Worm (Caenorhabditis elegans): ENCODE data around the gene cebp-1.

The cebp-1 gene

ce11 chrX:1445696-1446095 is 8.0 kb downstream of the cebp-1 start (continued):
- 0 out of 2 replicates have a peak, but pooled peaks have one; percentile 22 for TF ChIP-seq arid-1 (GFP tag; conservative IDR thresholded peaks at IDR 0.05)
- no peak for TF ChIP-seq T20F7.1 (GFP tag; optimal IDR thresholded peaks at IDR 0.05)
- TF ChIP-seq unc-62 (GFP tag; optimal IDR thresholded peaks at IDR 0.05 in 1 of 2): no peak
- TF ChIP-seq unc-62 (tag; optimal IDR thresholded peaks at IDR 0.05): no peak
- no peak for TF ChIP-seq lin-38 (GFP tag; IDR thresholded peaks at IDR 0.05)
- TF ChIP-seq zip-2 (tag; optimal IDR thresholded peaks at IDR 0.05): peak; percentile 19
- no peak for TF ChIP-seq unc-130 (GFP tag; optimal IDR thresholded peaks at IDR 0.05)
- TF ChIP-seq nhr-111 (GFP tag; optimal IDR thresholded peaks at IDR 0.05): no peak
- peak; percentile 80 for TF ChIP-seq ama-1 (optimal IDR thresholded peaks at IDR 0.05)
- peak; percentile 39; the same call in 1 of the 2 replicates for TF ChIP-seq nhr-42 (GFP tag; IDR thresholded peaks at IDR 0.05)

ce11 chrX:1443556-1444243 is 10.0 kb downstream of the cebp-1 start:
- no peak for TF ChIP-seq nhr-111 (GFP tag; optimal IDR thresholded peaks at IDR 0.05)
- no peak for TF ChIP-seq fos-1 (tag; optimal IDR thresholded peaks at IDR 0.05)
- TF ChIP-seq hif-1 (tag; optimal IDR thresholded peaks at IDR 0.05): peak in 1 of 2 experiments; percentile 17
- no peak for TF ChIP-seq pqm-1 (tag; optimal IDR thresholded peaks at IDR 0.05)
- TF ChIP-seq nhr-77 (tag; optimal IDR thresholded peaks at IDR 0.05): peak; percentile 61
- TF ChIP-seq mep-1 (tag; optimal IDR thresholded peaks at IDR 0.05): peak; percentile 0
- peak; percentile 68 for TF ChIP-seq aha-1 (tag)
- TF ChIP-seq daf-16 (GFP tag; optimal IDR thresholded peaks at IDR 0.05): no peak
- TF ChIP-seq daf-16 (tag; optimal IDR thresholded peaks at IDR 0.05): peak; percentile 37
- no peak for TF ChIP-seq arid-1 (GFP tag; conservative IDR thresholded peaks at IDR 0.05)
- peak; percentile 8 for TF ChIP-seq duxl-1 (tag; optimal IDR thresholded peaks at IDR 0.05; ENCODE audit: poor library complexity)
- peak in 1 of 2 experiments; percentile 89 for TF ChIP-seq unc-62 (GFP tag; optimal IDR thresholded peaks at IDR 0.05 in 1 of 2)
- no peak for TF ChIP-seq unc-62 (tag; optimal IDR thresholded peaks at IDR 0.05)
- TF ChIP-seq lin-38 (GFP tag; IDR thresholded peaks at IDR 0.05): peak; percentile 10; the same call in 1 of the 2 replicates
- peak; percentile 55 for TF ChIP-seq nhr-102 (tag; optimal IDR thresholded peaks at IDR 0.05)

ce11 chrX:1441602-1442183 is 12.0 kb downstream of the cebp-1 start:
- no peak for TF ChIP-seq pqm-1 (tag; optimal IDR thresholded peaks at IDR 0.05)
- peak; percentile 93 for TF ChIP-seq set-16 (GFP tag; IDR thresholded peaks at IDR 0.05)
- TF ChIP-seq aha-1 (tag): peak; percentile 15
- no peak for TF ChIP-seq T20F7.1 (GFP tag; optimal IDR thresholded peaks at IDR 0.05)

- TF ChIP-seq F44E2.7 (GFP tag; IDR thresholded peaks at IDR 0.05) (no peak), aha-1 (tag) (peak; percentile 24)
These were observed 13.5 kb downstream of the cebp-1 start, which contains the start of gene sedl-1 for ce11 chrX:1440161-1440560. Gene sedl-1, minus strand, starts transcription at chrX:1440261.

- peak; percentile 32 for TF ChIP-seq mes-2 (tag; optimal IDR thresholded peaks at IDR 0.05; ENCODE audit: poor library complexity, severe bottlenecking)
- TF ChIP-seq hmg-1.1 (GFP tag; IDR thresholded peaks at IDR 0.05): 0 out of 2 replicates have a peak, but pooled peaks have one; percentile 25
- peak in 1 of 2 experiments; percentile 53 for TF ChIP-seq mdl-1 (tag; optimal IDR thresholded peaks at IDR 0.05)
- TF ChIP-seq Y105C5A.15 (GFP tag; IDR thresholded peaks at IDR 0.05): 0 out of 2 replicates have a peak, but pooled peaks have one; percentile 22
- TF ChIP-seq rbr-2 (tag; optimal IDR thresholded peaks at IDR 0.05): peak; percentile 30
- no peak for TF ChIP-seq fos-1 (tag; optimal IDR thresholded peaks at IDR 0.05)
- TF ChIP-seq sdz-12 (GFP tag; optimal IDR thresholded peaks at IDR 0.05): no peak
- TF ChIP-seq mep-1 (tag; optimal IDR thresholded peaks at IDR 0.05): peak; percentile 28
- TF ChIP-seq ctbp-1 (GFP tag; IDR thresholded peaks at IDR 0.05): no peak
- TF ChIP-seq F37D6.2 (tag; optimal IDR thresholded peaks at IDR 0.05): peak; percentile 69
- TF ChIP-seq vab-7 (GFP tag; IDR thresholded peaks at IDR 0.05): 0 out of 2 replicates have a peak, but pooled peaks have one; percentile 33
- TF ChIP-seq hlh-30 (tag; optimal IDR thresholded peaks at IDR 0.05; ENCODE audit: insufficient read depth): peak; percentile 52
These were observed 14.7 kb downstream of the cebp-1 start for ce11 chrX:1438925-1439324.

Data from whole organism, L4 larva.